Fruit fly (Drosophila melanogaster) whole organism, prepupa: ENCODE measurements around the gene snRNP-U1-C.

Experiments used
- CG10669 ChIP-seq: fragments of 200-800 bp; sonication (Bioruptor generic); optimal IDR thresholded peaks from 3 replicates; lab custom pipeline; 2018; ENCODE audit warnings: missing biosample characterization, mild to moderate bottlenecking, missing genetic modification characterization, moderate library complexity
- CG11294 ChIP-seq: fragments of 200-800 bp; sonication (Bioruptor generic); IDR thresholded peaks from 2 replicates; pipeline ENCODE4 v1.3.6; 2022; ENCODE audit warnings: missing biosample characterization, missing genetic modification characterization
- CG15336 ChIP-seq: fragments of 200-800 bp; sonication (Bioruptor generic); IDR thresholded peaks from 2 replicates; pipeline ENCODE4 v1.3.6; 2022; ENCODE audit warnings: missing biosample characterization, missing genetic modification characterization
- CG16779 ChIP-seq: fragments of 200-800 bp; sonication (Bioruptor generic); optimal IDR thresholded peaks from 3 replicates; lab custom pipeline; 2017; ENCODE audit warnings: missing biosample characterization, mild to moderate bottlenecking, missing genetic modification characterization
- CG32006 ChIP-seq: fragments of 200-800 bp; sonication (Bioruptor generic); optimal IDR thresholded peaks from 3 replicates; lab custom pipeline; 2017; ENCODE audit warnings: missing biosample characterization, mild to moderate bottlenecking, missing genetic modification characterization
- CG3919 ChIP-seq: fragments of 200-800 bp; sonication (Bioruptor generic); optimal IDR thresholded peaks from 3 replicates; lab custom pipeline; 2016; ENCODE audit warnings: missing biosample characterization, missing genetic modification characterization
- CG4318 ChIP-seq: fragments of 200-800 bp; sonication (Bioruptor generic); optimal IDR thresholded peaks from 3 replicates; lab custom pipeline; 2017; ENCODE audit warnings: missing biosample characterization, mild to moderate bottlenecking, missing genetic modification characterization
- CG6163 ChIP-seq: fragments of 200-800 bp; sonication (Bioruptor generic); IDR thresholded peaks from 3 replicates; pipeline ENCODE4 v1.3.6; 2022; ENCODE audit warnings: missing biosample characterization, missing genetic modification characterization
- CG6808 ChIP-seq: fragments of 200-800 bp; sonication (Bioruptor generic); optimal IDR thresholded peaks from 3 replicates; lab custom pipeline; 2017; ENCODE audit warnings: missing biosample characterization, missing genetic modification characterization, mild to moderate bottlenecking, moderate library complexity, missing genetic modification reagents
- CG7368 ChIP-seq: fragments of 200-800 bp; sonication (Bioruptor generic); optimal IDR thresholded peaks from 3 replicates; lab custom pipeline; 2016; ENCODE audit warnings: missing biosample characterization, missing genetic modification characterization
- CG8119 ChIP-seq: fragments of 200-800 bp; sonication (Bioruptor generic); IDR thresholded peaks from 3 replicates; pipeline ENCODE4 v1.3.6; 2022; ENCODE audit warnings: missing biosample characterization, missing genetic modification characterization
- CG8319 ChIP-seq: fragments of 200-800 bp; sonication (Bioruptor generic); optimal IDR thresholded peaks from 3 replicates; lab custom pipeline; 2016; ENCODE audit warnings: missing biosample characterization, missing genetic modification characterization
- CG8632 ChIP-seq: fragments of 200-800 bp; sonication (Bioruptor generic); optimal IDR thresholded peaks from 3 replicates; lab custom pipeline; 2016; ENCODE audit warnings: missing biosample characterization, missing genetic modification characterization
- Eip78C ChIP-seq: fragments of 200-800 bp; sonication (Bioruptor generic); peaks from one replicate; lab custom pipeline; 2016; ENCODE audit warnings: missing biosample characterization, missing genetic modification characterization
- Eip93F ChIP-seq: fragments of 200-800 bp; sonication (Bioruptor generic); optimal IDR thresholded peaks from 2 replicates; lab custom pipeline; 2016; ENCODE audit warnings: missing biosample characterization, mild to moderate bottlenecking, missing genetic modification characterization
- Ets96B ChIP-seq: fragments of 200-800 bp; optimal IDR thresholded peaks from 2 replicates; lab custom pipeline; 2019; ENCODE audit warnings: missing biosample characterization, mild to moderate bottlenecking, missing genetic modification characterization, moderate library complexity
- Gug ChIP-seq: fragments of 200-800 bp; sonication (Bioruptor generic); IDR thresholded peaks from 2 replicates; pipeline ENCODE4 v1.3.6; 2022; ENCODE audit warnings: missing biosample characterization, missing genetic modification characterization
- Hr4 ChIP-seq: fragments of 200-800 bp; sonication (Bioruptor generic); optimal IDR thresholded peaks from 3 replicates; lab custom pipeline; 2016; ENCODE audit warnings: missing biosample characterization, missing genetic modification characterization
- Lpt ChIP-seq: fragments of 200-800 bp; sonication (Bioruptor generic); optimal IDR thresholded peaks from 3 replicates; lab custom pipeline; 2016; ENCODE audit warnings: missing biosample characterization, missing genetic modification characterization
- Met ChIP-seq: fragments of 200-800 bp; sonication (Bioruptor generic); optimal IDR thresholded peaks from 3 replicates; lab custom pipeline; 2016; ENCODE audit warnings: missing biosample characterization, missing genetic modification characterization
- OdsH ChIP-seq: fragments of 200-800 bp; sonication (Bioruptor generic); optimal IDR thresholded peaks from 3 replicates; lab custom pipeline; 2016; ENCODE audit warnings: missing biosample characterization, missing genetic modification characterization
- Sox102F ChIP-seq: fragments of 200-800 bp; sonication (Bioruptor generic); optimal IDR thresholded peaks from 2 replicates; lab custom pipeline; 2016; ENCODE audit warnings: missing biosample characterization, mild to moderate bottlenecking, missing genetic modification characterization
- Sox14 ChIP-seq: fragments of 200-800 bp; sonication (Bioruptor generic); optimal IDR thresholded peaks from 3 replicates; lab custom pipeline; 2016; ENCODE audit warnings: missing biosample characterization, missing genetic modification characterization
- Sox15 ChIP-seq: fragments of 200-800 bp; sonication (Bioruptor generic); optimal IDR thresholded peaks from 3 replicates; lab custom pipeline; 2016; ENCODE audit warnings: missing biosample characterization, missing genetic modification characterization
- achi ChIP-seq: fragments of 200-800 bp; sonication (Bioruptor generic); optimal IDR thresholded peaks from 3 replicates; lab custom pipeline; 2016; ENCODE audit warnings: missing biosample characterization, missing genetic modification characterization
- cyc ChIP-seq: fragments of 200-800 bp; sonication (Bioruptor generic); optimal IDR thresholded peaks from 3 replicates; lab custom pipeline; 2016; ENCODE audit warnings: missing biosample characterization, missing genetic modification characterization
- dac ChIP-seq: fragments of 200-800 bp; sonication (Bioruptor generic); optimal IDR thresholded peaks from 2 replicates; lab custom pipeline; 2017; ENCODE audit warnings: missing biosample characterization, mild to moderate bottlenecking, missing genetic modification characterization
- eg ChIP-seq: fragments of 200-800 bp; sonication (Bioruptor generic); IDR thresholded peaks from 3 replicates; pipeline ENCODE4 v1.3.6; 2022; ENCODE audit warnings: missing biosample characterization, missing genetic modification characterization
- esn ChIP-seq: fragments of 200-800 bp; sonication (Bioruptor generic); optimal IDR thresholded peaks from 2 replicates; lab custom pipeline; 2016; ENCODE audit warnings: missing biosample characterization, mild to moderate bottlenecking, missing genetic modification characterization, moderate library complexity
- fd59A ChIP-seq: fragments of 200-800 bp; sonication (Bioruptor generic); optimal IDR thresholded peaks from 2 replicates; lab custom pipeline; 2017; ENCODE audit warnings: missing biosample characterization, mild to moderate bottlenecking, missing genetic modification characterization, missing genetic modification reagents
- fd85E ChIP-seq: fragments of 200-800 bp; sonication (Bioruptor generic); optimal IDR thresholded peaks from 3 replicates; lab custom pipeline; 2016; ENCODE audit warnings: missing biosample characterization, missing genetic modification characterization
- fkh ChIP-seq: fragments of 200-800 bp; sonication (Bioruptor generic); optimal IDR thresholded peaks from 3 replicates; lab custom pipeline; 2017; ENCODE audit warnings: missing biosample characterization, mild to moderate bottlenecking, missing genetic modification characterization, moderate library complexity
- net ChIP-seq: fragments of 200-800 bp; sonication (Bioruptor generic); optimal IDR thresholded peaks from 3 replicates; lab custom pipeline; 2016; ENCODE audit warnings: missing biosample characterization, missing genetic modification characterization
- pdm3 ChIP-seq: fragments of 200-800 bp; sonication (Bioruptor generic); optimal IDR thresholded peaks from 3 replicates; lab custom pipeline; 2016; ENCODE audit warnings: missing biosample characterization, missing genetic modification characterization
- svp ChIP-seq: fragments of 200-800 bp; sonication (Bioruptor generic); peaks from one replicate; lab custom pipeline; 2016; ENCODE audit warnings: missing biosample characterization, missing genetic modification characterization
- topi ChIP-seq: fragments of 200-800 bp; sonication (Bioruptor generic); optimal IDR thresholded peaks from 3 replicates; lab custom pipeline; 2016; ENCODE audit warnings: missing biosample characterization, missing genetic modification characterization
- vri ChIP-seq: fragments of 200-800 bp; sonication (Bioruptor generic); optimal IDR thresholded peaks from 3 replicates; lab custom pipeline; 2016; ENCODE audit warnings: missing biosample characterization, mild to moderate bottlenecking, missing genetic modification characterization

Gene snRNP-U1-C

dm6 chr3R:19015423-19015810 lies 32.0 kb upstream of the snRNP-U1-C start:
- TF ChIP-seq CG4318 (GFP tag; lab: Kevin White, UChicago): no peak
- TF ChIP-seq achi (GFP tag; lab: Kevin White, UChicago): no peak
- no peak for TF ChIP-seq CG7368 (GFP tag; lab: Kevin White, UChicago)
- no peak for TF ChIP-seq CG16779 (tag; lab: Kevin White, UChicago)
- no peak for TF ChIP-seq CG8319 (GFP tag; lab: Kevin White, UChicago)
- TF ChIP-seq Hr4: no peak
- TF ChIP-seq pdm3 (GFP tag; lab: Kevin White, UChicago): no peak

- peak; percentile 7 for TF ChIP-seq Met (GFP tag; lab: Kevin White, UChicago)
- peak; percentile 40 for TF ChIP-seq OdsH (GFP tag; lab: Kevin White, UChicago)
- TF ChIP-seq CG15336 (GFP tag; lab: Robert Waterston, UW): peak; percentile 68; the same call in 1 of the 2 replicates
- TF ChIP-seq dac (GFP tag; lab: Kevin White, UChicago): no peak
- peak; percentile 7 for TF ChIP-seq topi (GFP tag; lab: Kevin White, UChicago)
- TF ChIP-seq Gug (GFP tag; lab: Robert Waterston, UW): peak; percentile 67; the same call in 1 of the 2 replicates
- TF ChIP-seq Hr4: peak; percentile 23
- peak; percentile 7 for TF ChIP-seq pdm3 (GFP tag; lab: Kevin White, UChicago)
- TF ChIP-seq CG10669 (GFP tag; lab: Kevin White, UChicago): no peak
- peak; percentile 33 for TF ChIP-seq achi (GFP tag; lab: Kevin White, UChicago)
- no peak for TF ChIP-seq fd85E (GFP tag; lab: Kevin White, UChicago)
- peak; percentile 49 for TF ChIP-seq CG32006 (GFP tag; lab: Kevin White, UChicago)
- TF ChIP-seq Sox14: no peak
- TF ChIP-seq CG3919 (GFP tag; lab: Kevin White, UChicago): peak; percentile 31
- TF ChIP-seq eg (GFP tag; lab: Robert Waterston, UW): peak; percentile 70; the same call in 2 of the 3 replicates
- TF ChIP-seq net (GFP tag; lab: Kevin White, UChicago): peak; percentile 28
- TF ChIP-seq CG6163: peak; percentile 64
- TF ChIP-seq Lpt (GFP tag; lab: Kevin White, UChicago): no peak
- no peak for TF ChIP-seq fd59A (GFP tag; lab: Kevin White, UChicago)
- TF ChIP-seq CG8119 (GFP tag; lab: Robert Waterston, UW): peak; percentile 35; the same call in 1 of the 3 replicates
- peak; percentile 78 for TF ChIP-seq Eip78C (GFP tag; lab: Kevin White, UChicago)
- TF ChIP-seq CG16779 (tag; lab: Kevin White, UChicago): no peak
- TF ChIP-seq Ets96B: peak; percentile 11
- 0 out of 2 replicates have a peak, but pooled peaks have one; percentile 18 for TF ChIP-seq CG11294 (GFP tag; lab: Robert Waterston, UW)
- TF ChIP-seq CG8632 (GFP tag; lab: Kevin White, UChicago): peak; percentile 1
- TF ChIP-seq esn (GFP tag; lab: Kevin White, UChicago): peak; percentile 38
- TF ChIP-seq cyc (GFP tag; lab: Kevin White, UChicago): no peak
Observed at dm6 chr3R:19014742-19015422, 31.4 kb upstream of the snRNP-U1-C start.

- TF ChIP-seq fd59A (GFP tag; lab: Kevin White, UChicago) (no peak), eg (GFP tag; lab: Robert Waterston, UW) (0 out of 3 replicates have a peak, but pooled peaks have one; percentile 11)
Observed at dm6 chr3R:19014027-19014426, 30.6 kb upstream of the snRNP-U1-C start.

dm6 chr3R:19011885-19012284 lies 28.4 kb upstream of the snRNP-U1-C start:
- TF ChIP-seq CG6163: no peak
- TF ChIP-seq Sox15 (GFP tag; lab: Kevin White, UChicago): no peak
- TF ChIP-seq vri (GFP tag; lab: Kevin White, UChicago): no peak
- TF ChIP-seq dac (GFP tag; lab: Kevin White, UChicago): no peak
- TF ChIP-seq Gug (GFP tag; lab: Robert Waterston, UW): no peak
- TF ChIP-seq CG3919 (GFP tag; lab: Kevin White, UChicago): no peak
- no peak for TF ChIP-seq CG4318 (GFP tag; lab: Kevin White, UChicago)
- no peak for TF ChIP-seq esn (GFP tag; lab: Kevin White, UChicago)
- no peak for TF ChIP-seq OdsH (GFP tag; lab: Kevin White, UChicago)
- TF ChIP-seq fkh (GFP tag; lab: Kevin White, UChicago): no peak
- no peak for TF ChIP-seq svp (GFP tag; lab: Kevin White, UChicago)
- no peak for TF ChIP-seq Sox102F (GFP tag; lab: Kevin White, UChicago)
- TF ChIP-seq CG7368 (GFP tag; lab: Kevin White, UChicago): no peak
- TF ChIP-seq Eip93F (GFP tag; lab: Kevin White, UChicago): no peak
- no peak for TF ChIP-seq CG10669 (GFP tag; lab: Kevin White, UChicago)
- no peak for TF ChIP-seq CG6808 (GFP tag; lab: Kevin White, UChicago)
